Worm (Caenorhabditis elegans) whole organism, L4/young adult: ENCODE measurements around the gene srlf-1.

Source experiments
- W03F9.2 ChIP-seq: fragments of 150-350 bp; optimal IDR thresholded peaks from 2 replicates; lab custom pipeline; 2014; ENCODE audit warnings: missing biosample characterization, missing genetic modification characterization
- dao-5 ChIP-seq: sonication (generic microtip); optimal IDR thresholded peaks from 2 replicates; lab custom pipeline; 2016; ENCODE audit warnings: missing genotype, missing genetic modification characterization, moderate library complexity, missing compliant biosample characterization
- him-1 ChIP-seq: sonication (generic microtip); optimal IDR thresholded peaks from 2 replicates; lab custom pipeline; 2016; ENCODE audit warnings: missing genotype, missing genetic modification reagents, missing genetic modification characterization, missing compliant biosample characterization

DNA sequence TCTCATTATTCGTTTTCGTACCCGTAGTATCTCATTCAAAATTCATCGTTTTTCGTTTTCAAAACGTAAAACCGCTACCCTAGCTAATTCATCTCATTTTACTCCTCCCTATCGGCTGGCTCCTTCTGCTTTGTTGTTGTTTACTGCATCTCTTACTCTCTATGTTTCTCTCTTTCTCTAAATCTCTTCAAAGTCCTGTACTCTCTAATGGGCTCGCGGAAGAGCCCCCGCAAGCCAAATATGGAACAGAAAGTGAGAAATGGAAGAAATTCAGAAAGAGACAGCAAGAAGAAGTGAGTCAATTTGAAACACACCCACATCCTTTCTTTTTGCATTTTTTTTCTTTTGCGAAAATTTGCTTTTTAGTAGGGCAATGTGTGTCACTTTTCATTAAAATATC, 48.3 kb downstream of the srlf-1 start:
- no peak for TF ChIP-seq W03F9.2 (tag; lab: Kevin White, UChicago)
- no peak for TF ChIP-seq him-1
- no peak for TF ChIP-seq dao-5 (tag; lab: Kevin White, UChicago)
